Worm (Caenorhabditis elegans): ENCODE data around the gene fbxb-37.

The fbxb-37 gene

ce11 chrII:2114488-2114887 lies 20.8 kb upstream of the fbxb-37 start:
- TF ChIP-seq aha-1 (tag) (peak; percentile 90), unc-62 (GFP tag; optimal IDR thresholded peaks at IDR 0.05 in 1 of 2) (no peak), unc-62 (tag; optimal IDR thresholded peaks at IDR 0.05) (no peak)

ce11 chrII:2112948-2113347 lies 19.3 kb upstream of the fbxb-37 start, which contains the start of gene R52.6:
Gene R52.6, minus strand, starts transcription at chrII:2113048.
- TF ChIP-seq ceh-62 (tag; optimal IDR thresholded peaks at IDR 0.05) (no peak), ceh-20 (GFP tag; IDR thresholded peaks at IDR 0.05) (no peak), ceh-82 (tag; optimal IDR thresholded peaks at IDR 0.05) (no peak), mep-1 (tag; optimal IDR thresholded peaks at IDR 0.05) (no peak), F26F4.8 (GFP tag; conservative IDR thresholded peaks at IDR 0.05) (no peak), set-16 (GFP tag; IDR thresholded peaks at IDR 0.05) (no peak), Y75B8A.6 (GFP tag; IDR thresholded peaks at IDR 0.05) (no peak), madf-9 (GFP tag; conservative IDR thresholded peaks at IDR 0.05) (no peak), daf-8 (GFP tag; IDR thresholded peaks at IDR 0.05) (no peak), Y48G9A.11 (GFP tag; IDR thresholded peaks at IDR 0.05) (no peak), zag-1 (tag; optimal IDR thresholded peaks at IDR 0.05) (no peak), hlh-30 (tag; optimal IDR thresholded peaks at IDR 0.05; ENCODE audit: insufficient read depth) (no peak), aly-2 (tag; optimal IDR thresholded peaks at IDR 0.05) (no peak), lim-7 (GFP tag; IDR thresholded peaks at IDR 0.05) (no peak), T20F7.1 (GFP tag; optimal IDR thresholded peaks at IDR 0.05) (no peak), duxl-1 (tag; optimal IDR thresholded peaks at IDR 0.05; ENCODE audit: poor library complexity) (no peak), vab-7 (GFP tag; IDR thresholded peaks at IDR 0.05) (no peak), lir-3 (tag; optimal IDR thresholded peaks at IDR 0.05) (no peak)

ce11 chrII:2109943-2110342 lies 16.3 kb upstream of the fbxb-37 start, which contains the start of gene R52.5:
Gene R52.5, minus strand, starts transcription at chrII:2110043.
- no peak for TF ChIP-seq F49E8.2 (tag; optimal IDR thresholded peaks at IDR 0.05; ENCODE audit: borderline replicate concordance)
- TF ChIP-seq nhr-25 (tag; optimal IDR thresholded peaks at IDR 0.05; ENCODE audit: borderline replicate concordance, insufficient read depth) = no peak
- TF ChIP-seq ceh-62 (tag; optimal IDR thresholded peaks at IDR 0.05) = no peak
- TF ChIP-seq nhr-41 (GFP tag; IDR thresholded peaks at IDR 0.05) = no peak
- no peak for TF ChIP-seq dpl-1 (GFP tag; optimal IDR thresholded peaks at IDR 0.05)
- TF ChIP-seq zip-2 (tag; optimal IDR thresholded peaks at IDR 0.05) = no peak
- no peak for TF ChIP-seq mxl-2 (GFP tag; conservative IDR thresholded peaks at IDR 0.05)
- no peak for TF ChIP-seq zag-1 (tag; optimal IDR thresholded peaks at IDR 0.05)
- TF ChIP-seq tra-1 (GFP tag; IDR thresholded peaks at IDR 0.05) = no peak
- TF ChIP-seq dmd-6 (GFP tag; IDR thresholded peaks at IDR 0.05) = no peak
- TF ChIP-seq daf-8 (GFP tag; IDR thresholded peaks at IDR 0.05) = no peak
- no peak for TF ChIP-seq unc-130 (GFP tag; optimal IDR thresholded peaks at IDR 0.05)
- TF ChIP-seq snpc-1.2 (GFP tag; IDR thresholded peaks at IDR 0.05) = no peak

ce11 chrII:2108295-2108694 lies 14.6 kb upstream of the fbxb-37 start, which contains the start of gene R52.4:
Gene R52.4, minus strand, starts transcription at chrII:2108395.
- no peak for TF ChIP-seq spr-3 (GFP tag; optimal IDR thresholded peaks at IDR 0.05)
- no peak for TF ChIP-seq ceh-82 (tag; optimal IDR thresholded peaks at IDR 0.05)
- TF ChIP-seq R02D3.7 (tag; optimal IDR thresholded peaks at IDR 0.05) = no peak
- TF ChIP-seq snpc-1.2 (GFP tag; IDR thresholded peaks at IDR 0.05) = no peak
- no peak for TF ChIP-seq dpl-1 (GFP tag; optimal IDR thresholded peaks at IDR 0.05)
- no peak for TF ChIP-seq ces-1 (GFP tag; optimal IDR thresholded peaks at IDR 0.05)
- TF ChIP-seq lsy-2 (tag; optimal IDR thresholded peaks at IDR 0.05) = no peak
- TF ChIP-seq madf-9 (GFP tag; conservative IDR thresholded peaks at IDR 0.05) = no peak
- TF ChIP-seq dmd-6 (GFP tag; IDR thresholded peaks at IDR 0.05) = no peak
- TF ChIP-seq Y75B8A.6 (GFP tag; IDR thresholded peaks at IDR 0.05) = no peak
- TF ChIP-seq nhr-76 (tag; optimal IDR thresholded peaks at IDR 0.05) = no peak
- TF ChIP-seq F10B5.3 (tag; optimal IDR thresholded peaks at IDR 0.05) = no peak
- TF ChIP-seq daf-16 (GFP tag; optimal IDR thresholded peaks at IDR 0.05) = no peak
- TF ChIP-seq daf-16 (tag; optimal IDR thresholded peaks at IDR 0.05) = no peak
- TF ChIP-seq mdl-1 (tag; optimal IDR thresholded peaks at IDR 0.05) = no peak

Measured in whole organism, L4 larva.